Fruit fly (Drosophila melanogaster): ENCODE results near the gene CG14073.
A peak's percentile ranks its signal among the peaks of the same experiment; 100 is the strongest.

The CG14073 gene

dm6 chr3L:18784562-18784961 lies 35.9 kb downstream of the CG14073 start (continued):
- TF ChIP-seq vnd (GFP tag; IDR thresholded peaks at IDR 0.05; ENCODE audit: partially characterized antibody) = no peak
- peak; percentile 38 for TF ChIP-seq slp2 (GFP tag; optimal IDR thresholded peaks at IDR 0.05)
- no peak for TF ChIP-seq NFAT (GFP tag; IDR thresholded peaks at IDR 0.05)
- no peak for TF ChIP-seq CG17912 (GFP tag; optimal IDR thresholded peaks at IDR 0.05)
- TF ChIP-seq Doc2 (GFP tag; IDR thresholded peaks at IDR 0.05) = 0 out of 2 replicates have a peak, but pooled peaks have one; percentile 4
- no peak for TF ChIP-seq CG31365 (tag; optimal IDR thresholded peaks at IDR 0.05)
- no peak for TF ChIP-seq pb (GFP tag; optimal IDR thresholded peaks at IDR 0.05)
- TF ChIP-seq gcm2 (GFP tag; optimal IDR thresholded peaks at IDR 0.05) = no peak
- peak; percentile 44 for TF ChIP-seq CG12769 (tag; optimal IDR thresholded peaks at IDR 0.05)
- TF ChIP-seq Ptx1 (GFP tag; IDR thresholded peaks at IDR 0.05) = peak; percentile 83
- TF ChIP-seq gt (GFP tag; IDR thresholded peaks at IDR 0.05) = no peak
- no peak for TF ChIP-seq Jarid2 (GFP tag; optimal IDR thresholded peaks at IDR 0.05)
- no peak for TF ChIP-seq CG4617 (GFP tag; optimal IDR thresholded peaks at IDR 0.05; ENCODE audit: borderline replicate concordance)
- TF ChIP-seq CG10431 (GFP tag; optimal IDR thresholded peaks at IDR 0.05) = no peak
- TF ChIP-seq GATAe (GFP tag; conservative IDR thresholded peaks at IDR 0.05) = no peak
- no peak for TF ChIP-seq Bdp1 (GFP tag; optimal IDR thresholded peaks at IDR 0.05)
- TF ChIP-seq CG7839 (tag; optimal IDR thresholded peaks at IDR 0.05) = peak; percentile 74
- TF ChIP-seq CG12071 (GFP tag; optimal IDR thresholded peaks at IDR 0.05) = peak; percentile 35
- TF ChIP-seq mld (GFP tag; IDR thresholded peaks at IDR 0.05; ENCODE audit: partially characterized antibody) = no peak
- TF ChIP-seq CG2678 (tag; optimal IDR thresholded peaks at IDR 0.05) = peak; percentile 38
- no peak for TF ChIP-seq z (GFP tag; IDR thresholded peaks at IDR 0.05)
- peak; percentile 70 for TF ChIP-seq CG17359 (tag; optimal IDR thresholded peaks at IDR 0.05)
- no peak for TF ChIP-seq Dbx (GFP tag; IDR thresholded peaks at IDR 0.05)
- no peak for TF ChIP-seq pzg (GFP tag; optimal IDR thresholded peaks at IDR 0.05)
- TF ChIP-seq fd3F (GFP tag; optimal IDR thresholded peaks at IDR 0.05) = peak; percentile 68
- peak; percentile 18 for TF ChIP-seq CG9876 (GFP tag; optimal IDR thresholded peaks at IDR 0.05)
- TF ChIP-seq lab (GFP tag; optimal IDR thresholded peaks at IDR 0.05) = peak; percentile 79
- TF ChIP-seq kah (GFP tag; optimal IDR thresholded peaks at IDR 0.05) = no peak
- TF ChIP-seq ham (GFP tag; IDR thresholded peaks at IDR 0.05) = no peak
- TF ChIP-seq CG10979 (tag; optimal IDR thresholded peaks at IDR 0.05) = no peak
- peak; percentile 25 for TF ChIP-seq pnt (GFP tag; optimal IDR thresholded peaks at IDR 0.05)
- peak; percentile 74; the same call in 2 of the 3 replicates for TF ChIP-seq B-H1 (GFP tag; IDR thresholded peaks at IDR 0.05)
- TF ChIP-seq CG14965 (GFP tag; optimal IDR thresholded peaks at IDR 0.05; ENCODE audit: borderline replicate concordance) = no peak
- TF ChIP-seq Scr (GFP tag; IDR thresholded peaks at IDR 0.05; ENCODE audit: partially characterized antibody) = no peak
- TF ChIP-seq ttk (GFP tag; IDR thresholded peaks at IDR 0.05) = peak; percentile 65
- peak; percentile 16 for TF ChIP-seq CG8388 (GFP tag; optimal IDR thresholded peaks at IDR 0.05)
- TF ChIP-seq Dad (GFP tag; optimal IDR thresholded peaks at IDR 0.05) = peak; percentile 28
- TF ChIP-seq ac (GFP tag; optimal IDR thresholded peaks at IDR 0.05) = no peak
- no peak for TF ChIP-seq CG11398 (GFP tag; optimal IDR thresholded peaks at IDR 0.05)
- TF ChIP-seq CG9215 (GFP tag; IDR thresholded peaks at IDR 0.05) = no peak
- 0 out of 3 replicates have a peak, but pooled peaks have one; percentile 36 for TF ChIP-seq C15 (GFP tag; IDR thresholded peaks at IDR 0.05)
- peak; percentile 30 for TF ChIP-seq CG1602 (GFP tag; optimal IDR thresholded peaks at IDR 0.05)
- TF ChIP-seq inv (GFP tag; IDR thresholded peaks at IDR 0.05; ENCODE audit: partially characterized antibody) = no peak
- peak; percentile 63 for TF ChIP-seq E2f1 (GFP tag; IDR thresholded peaks at IDR 0.05)
- peak; percentile 32 for TF ChIP-seq CG1233 (GFP tag; optimal IDR thresholded peaks at IDR 0.05)
- TF ChIP-seq HLH4C (GFP tag; IDR thresholded peaks at IDR 0.05; ENCODE audit: partially characterized antibody) = peak; percentile 61; the same call in 2 of the 3 replicates
- no peak for TF ChIP-seq amos (GFP tag; IDR thresholded peaks at IDR 0.05; ENCODE audit: partially characterized antibody)
- peak; percentile 66 for TF ChIP-seq CG9437 (GFP tag; optimal IDR thresholded peaks at IDR 0.05)
- peak; percentile 48 for TF ChIP-seq caup (GFP tag; optimal IDR thresholded peaks at IDR 0.05; ENCODE audit: severe bottlenecking)
- no peak for TF ChIP-seq Hey (tag; optimal IDR thresholded peaks at IDR 0.05)

All from whole organism, embryonic.